Fruit fly (Drosophila melanogaster) whole organism, wandering third instar larva: ENCODE data around the gene Atg4b.
A peak's percentile ranks its signal among the peaks of the same experiment; 100 is the strongest.

Experiments
- Abd-B ChIP-seq: fragments of >200 bp; optimal IDR thresholded peaks from 2 replicates; lab custom pipeline; 2017; ENCODE audit warnings: missing biosample characterization, missing genetic modification characterization
- CG32264 ChIP-seq: fragments of 200-800 bp; sonication (Bioruptor generic); optimal IDR thresholded peaks from 2 replicates; lab custom pipeline; 2016; ENCODE audit warnings: missing biosample characterization, missing genetic modification characterization
- CG9705 ChIP-seq: fragments of 200-800 bp; sonication (Bioruptor generic); optimal IDR thresholded peaks from 2 replicates; lab custom pipeline; 2018; ENCODE audit warnings: missing biosample characterization, mild to moderate bottlenecking, missing genetic modification characterization
- CrebA ChIP-seq: fragments of 200-800 bp; sonication (Bioruptor generic); optimal IDR thresholded peaks from 2 replicates; lab custom pipeline; 2016; ENCODE audit warnings: missing biosample characterization, mild to moderate bottlenecking, missing genetic modification characterization, borderline replicate concordance
- Dfd ChIP-seq: fragments of >200 bp; optimal IDR thresholded peaks from 2 replicates; lab custom pipeline; 2017; ENCODE audit warnings: missing biosample characterization, missing genetic modification characterization
- Dif ChIP-seq: fragments of 200-275, 200-300 bp; sonication (Bioruptor generic); optimal IDR thresholded peaks from 2 replicates; lab custom pipeline; 2018; ENCODE audit warnings: missing biosample characterization, missing genetic modification characterization; ENCODE audit not compliant: partially characterized antibody
- GATAd ChIP-seq: sonication (Bioruptor generic); optimal IDR thresholded peaks from 2 replicates; lab custom pipeline; 2016; ENCODE audit warnings: missing biosample characterization, missing genetic modification characterization
- HLH106 ChIP-seq: fragments of 200-800 bp; optimal IDR thresholded peaks from 3 replicates; lab custom pipeline; 2019; ENCODE audit warnings: missing biosample characterization, mild to moderate bottlenecking, missing genetic modification characterization, moderate library complexity
- Hnf4 ChIP-seq: fragments of 200-800 bp; sonication (Bioruptor generic); optimal IDR thresholded peaks from 2 replicates; lab custom pipeline; 2016; ENCODE audit warnings: missing biosample characterization, mild to moderate bottlenecking, missing genetic modification characterization
- Hr78 ChIP-seq: fragments of >200 bp; optimal IDR thresholded peaks from 2 replicates; lab custom pipeline; 2017; ENCODE audit warnings: missing biosample characterization, missing genetic modification characterization
- Hr83 ChIP-seq: fragments of 200-300 bp; sonication (Bioruptor generic); optimal IDR thresholded peaks from 2 replicates; lab custom pipeline; 2016; ENCODE audit warnings: missing biosample characterization, mild to moderate bottlenecking, missing genetic modification characterization, moderate library complexity; ENCODE audit not compliant: poor library complexity, severe bottlenecking
- Jra ChIP-seq: sonication (Bioruptor generic); optimal IDR thresholded peaks from 2 replicates; lab custom pipeline; 2016; ENCODE audit warnings: missing biosample characterization, missing genetic modification characterization
- Mio ChIP-seq: sonication (Bioruptor generic); optimal IDR thresholded peaks from 2 replicates; lab custom pipeline; 2016; ENCODE audit warnings: missing biosample characterization, missing genetic modification characterization
- Myc ChIP-seq: fragments of >200 bp; optimal IDR thresholded peaks from 2 replicates; lab custom pipeline; 2017
- N ChIP-seq: fragments of >200 bp; optimal IDR thresholded peaks from 2 replicates; lab custom pipeline; 2018; ENCODE audit warnings: missing biosample characterization, missing external identifiers, missing genetic modification characterization
- OdsH ChIP-seq: fragments of 200-800 bp; sonication (Bioruptor generic); optimal IDR thresholded peaks from 2 replicates; lab custom pipeline; 2016; ENCODE audit warnings: missing biosample characterization, mild to moderate bottlenecking, missing genetic modification characterization
- Rel ChIP-seq, 2 experiments: fragments of 200-800 bp; sonication (Bioruptor generic) in 1 of 2; optimal IDR thresholded peaks; 2 replicates in 1 of 2; 3 replicates in 1 of 2; lab custom pipeline; 2016 to 2019; ENCODE audit warnings: mild to moderate bottlenecking in 2 of 2, missing biosample characterization in 2 of 2, missing genetic modification characterization in 2 of 2, moderate library complexity in 1 of 2
- Sp1 ChIP-seq: fragments of 200-800 bp; sonication (Bioruptor generic); optimal IDR thresholded peaks from 3 replicates; lab custom pipeline; 2019; ENCODE audit warnings: missing biosample characterization, mild to moderate bottlenecking, missing genetic modification characterization, moderate library complexity
- Vsx2 ChIP-seq: fragments of 200-300, 225-300 bp; sonication (Bioruptor generic); optimal IDR thresholded peaks from 2 replicates; lab custom pipeline; 2018; ENCODE audit warnings: missing biosample characterization, missing genetic modification characterization; ENCODE audit not compliant: partially characterized antibody
- br ChIP-seq: fragments of 200-800 bp; sonication (Bioruptor generic); optimal IDR thresholded peaks from 2 replicates; lab custom pipeline; 2016; ENCODE audit warnings: missing biosample characterization, missing genetic modification characterization
- dl ChIP-seq, 2 experiments: fragments of 175-275, 200-275 bp in 1 of 2; fragments of 200-275 bp in 1 of 2; sonication (Bioruptor generic); optimal IDR thresholded peaks; lab custom pipeline; 2018; ENCODE audit warnings: mild to moderate bottlenecking in 2 of 2, missing biosample characterization in 2 of 2, missing genetic modification characterization in 2 of 2, moderate library complexity in 2 of 2; ENCODE audit not compliant: partially characterized antibody in 2 of 2, insufficient read depth in 1 of 2
- dmrt93B ChIP-seq: fragments of 200-800 bp; sonication (Bioruptor generic); optimal IDR thresholded peaks from 2 replicates; lab custom pipeline; 2018; ENCODE audit warnings: missing biosample characterization, mild to moderate bottlenecking, missing genetic modification characterization
- dsf ChIP-seq: sonication (Bioruptor generic); optimal IDR thresholded peaks from 2 replicates; lab custom pipeline; 2016; ENCODE audit warnings: missing biosample characterization, missing genetic modification characterization, borderline replicate concordance
- ey ChIP-seq: fragments of 200-800 bp; sonication (Bioruptor generic); optimal IDR thresholded peaks from 2 replicates; lab custom pipeline; 2016; ENCODE audit warnings: missing biosample characterization, missing genetic modification characterization
- foxo ChIP-seq, 2 experiments: fragments of 200-800 bp; sonication (Bioruptor generic); optimal IDR thresholded peaks; 2 replicates in 1 of 2; 3 replicates in 1 of 2; lab custom pipeline; 2016 to 2017; ENCODE audit warnings: missing biosample characterization in 2 of 2, missing genetic modification characterization in 2 of 2
- fru ChIP-seq: fragments of 200-800 bp; sonication (Bioruptor generic); optimal IDR thresholded peaks from 3 replicates; lab custom pipeline; 2016; ENCODE audit warnings: missing biosample characterization, mild to moderate bottlenecking, missing genetic modification characterization
- h ChIP-seq: fragments of 200-800 bp; sonication (Bioruptor generic); optimal IDR thresholded peaks from 3 replicates; lab custom pipeline; 2016; ENCODE audit warnings: missing biosample characterization, mild to moderate bottlenecking, missing genetic modification characterization
- jim ChIP-seq: fragments of 175-275, 200-325 bp; sonication (Bioruptor generic); optimal IDR thresholded peaks from 2 replicates; lab custom pipeline; 2016; ENCODE audit warnings: missing biosample characterization, mild to moderate bottlenecking, missing genetic modification characterization
- lola ChIP-seq: fragments of >200 bp; optimal IDR thresholded peaks from 2 replicates; lab custom pipeline; 2017; ENCODE audit warnings: missing biosample characterization, missing genetic modification characterization
- pan ChIP-seq: fragments of >200 bp; optimal IDR thresholded peaks from 2 replicates; lab custom pipeline; 2017
- psq ChIP-seq: fragments of 200-800 bp; sonication (Bioruptor generic); optimal IDR thresholded peaks from 3 replicates; lab custom pipeline; 2017; ENCODE audit warnings: missing biosample characterization, mild to moderate bottlenecking, missing genetic modification characterization, moderate library complexity
- rgr ChIP-seq: fragments of 200-800 bp; sonication (Bioruptor generic); optimal IDR thresholded peaks from 3 replicates; lab custom pipeline; 2016; ENCODE audit warnings: missing biosample characterization, mild to moderate bottlenecking, missing genetic modification characterization
- sage ChIP-seq: fragments of 200-800 bp; sonication (Bioruptor generic); optimal IDR thresholded peaks from 2 replicates; lab custom pipeline; 2016; ENCODE audit warnings: missing biosample characterization, mild to moderate bottlenecking, missing genetic modification characterization
- tai ChIP-seq: sonication (Bioruptor generic); optimal IDR thresholded peaks from 2 replicates; lab custom pipeline; 2016; ENCODE audit warnings: missing biosample characterization, missing genetic modification characterization
- usp ChIP-seq: fragments of >200 bp; optimal IDR thresholded peaks from 2 replicates; lab custom pipeline; 2017; ENCODE audit warnings: missing biosample characterization, missing genetic modification characterization

The Atg4b gene

DNA sequence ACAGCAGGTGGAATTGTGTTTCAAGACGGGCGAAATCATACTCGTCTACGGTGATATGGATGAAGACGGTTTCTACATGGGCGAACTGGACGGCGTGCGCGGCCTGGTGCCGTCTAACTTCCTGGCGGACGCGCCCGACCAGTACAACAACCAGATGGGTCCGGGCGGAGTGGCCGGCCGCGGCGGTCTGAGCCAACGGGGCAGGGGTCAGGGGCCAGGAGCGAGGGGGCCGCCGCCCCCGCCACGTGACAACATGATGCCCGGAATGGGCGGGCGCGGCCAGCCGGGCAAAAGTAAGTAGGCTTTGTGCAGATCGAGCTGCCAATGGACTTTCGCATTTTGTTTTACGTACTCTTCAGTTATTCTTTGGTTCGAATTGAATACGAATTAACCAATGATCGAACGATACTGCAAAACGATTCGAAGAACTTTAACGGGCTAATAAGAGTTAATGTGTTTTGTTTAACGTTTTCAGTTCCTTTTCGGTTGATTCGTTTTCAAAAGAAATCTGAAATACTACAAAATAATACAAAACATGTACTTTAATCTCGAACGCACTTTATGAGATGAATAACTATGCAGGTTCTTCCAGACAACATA is 36.6 kb upstream of the Atg4b start:
- no peak for TF ChIP-seq Mio (GFP tag; lab: Kevin White, UChicago)
- peak; percentile 99 for TF ChIP-seq Dfd

DNA sequence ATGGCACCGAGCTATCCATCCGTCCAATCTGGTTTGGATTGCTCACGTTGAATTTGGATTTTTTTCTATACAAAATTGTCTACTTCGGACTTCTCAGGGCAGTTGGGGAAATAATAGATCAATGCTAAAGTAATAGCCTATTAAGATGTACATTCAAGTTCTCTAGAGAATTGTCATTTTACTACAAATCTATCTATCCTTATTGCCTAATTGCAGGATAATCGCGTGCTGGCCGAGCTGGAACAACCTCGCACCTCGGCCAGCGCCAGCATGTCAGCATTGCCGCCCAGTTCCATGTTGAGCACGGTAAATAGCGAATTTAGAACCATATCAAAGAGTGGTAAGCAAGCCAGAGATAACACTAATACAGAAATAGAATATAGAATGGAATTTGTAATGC is 26.1 kb upstream of the Atg4b start, which contains the start of gene h-cup:
Gene h-cup, minus strand, starts transcription at position 101 of the 400 bp plus-strand sequence.
- TF ChIP-seq HLH106 (tag; lab: Kevin White, UChicago) (no peak), Abd-B (GFP tag; lab: Kevin White, UChicago) (no peak), rgr (GFP tag; lab: Kevin White, UChicago) (no peak), CG32264 (GFP tag; lab: Kevin White, UChicago) (no peak), br (GFP tag; lab: Kevin White, UChicago) (no peak), Mio (GFP tag; lab: Kevin White, UChicago) (no peak), Vsx2 (GFP tag; lab: Kevin White, UChicago) (no peak)

dm6 chr3R:15379071-15379470 is 22.3 kb upstream of the Atg4b start:
- TF ChIP-seq HLH106 (tag; lab: Kevin White, UChicago) (no peak), Vsx2 (GFP tag; lab: Kevin White, UChicago) (no peak), Rel (GFP tag; optimal IDR thresholded peaks at IDR 0.05; lab: Kevin White, UChicago) (no peak), Rel (tag; optimal IDR thresholded peaks at IDR 0.05; lab: Kevin White, UChicago) (no peak)

dm6 chr3R:15375470-15375869 is 18.7 kb upstream of the Atg4b start:
- TF ChIP-seq foxo (GFP tag; optimal IDR thresholded peaks at IDR 0.05; lab: Kevin White, UChicago): no peak

DNA sequence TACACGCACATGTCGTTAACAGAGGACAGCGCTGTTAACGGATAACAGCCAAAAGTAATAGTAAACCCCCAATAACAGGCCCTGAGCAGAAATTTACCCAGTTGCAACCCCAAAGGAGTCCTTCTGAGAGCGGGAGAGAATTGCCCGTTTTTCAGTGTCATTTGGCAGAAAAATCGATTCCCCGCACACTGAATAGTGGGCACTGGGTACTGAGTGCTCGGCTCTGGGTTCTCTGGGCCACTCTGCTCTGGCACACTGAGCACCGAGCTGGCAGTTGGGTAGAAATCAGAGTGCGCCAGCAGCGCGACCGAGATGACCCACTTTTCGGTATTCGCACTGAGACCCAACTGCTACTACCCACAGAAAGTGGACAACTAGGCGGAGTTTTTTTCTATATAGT is 17.7 kb upstream of the Atg4b start, which contains the start of gene Rbp:
Gene Rbp, plus strand, starts transcription at position 239 of the 400 bp plus-strand sequence.
- TF ChIP-seq Dif: peak; percentile 21
- TF ChIP-seq tai (GFP tag; lab: Kevin White, UChicago): no peak

dm6 chr3R:15371833-15372232 is 15.1 kb upstream of the Atg4b start, which contains the start of the genes Ccm3 and CG6136:
Gene Ccm3, plus strand, starts transcription at chr3R:15371957.
Gene CG6136, minus strand, starts transcription at chr3R:15372212.
- TF ChIP-seq Jra (GFP tag; lab: Kevin White, UChicago): no peak
- TF ChIP-seq Rel (GFP tag; optimal IDR thresholded peaks at IDR 0.05; lab: Kevin White, UChicago): no peak
- TF ChIP-seq Rel (tag; optimal IDR thresholded peaks at IDR 0.05; lab: Kevin White, UChicago): peak; percentile 40
- peak; percentile 44 for TF ChIP-seq HLH106 (tag; lab: Kevin White, UChicago)
- no peak for TF ChIP-seq dsf (GFP tag; lab: Kevin White, UChicago)
- peak; percentile 81 for TF ChIP-seq Hr83 (GFP tag; lab: Kevin White, UChicago)
- TF ChIP-seq Vsx2 (GFP tag; lab: Kevin White, UChicago): no peak
- peak; percentile 54 for TF ChIP-seq Sp1 (GFP tag; lab: Kevin White, UChicago)
- peak; percentile 4 for TF ChIP-seq Mio (GFP tag; lab: Kevin White, UChicago)
- no peak for TF ChIP-seq dl (GFP tag; optimal IDR thresholded peaks at IDR 0.05; lab: Kevin White, UChicago; ENCODE audit: insufficient read depth in 1 of 2, partially characterized antibody in 2 of 2)
- TF ChIP-seq GATAd (GFP tag; lab: Kevin White, UChicago): no peak
- no peak for TF ChIP-seq jim
- peak; percentile 36 for TF ChIP-seq OdsH (GFP tag; lab: Kevin White, UChicago)
- no peak for TF ChIP-seq Abd-B (GFP tag; lab: Kevin White, UChicago)
- TF ChIP-seq Hr78 (GFP tag; lab: Kevin White, UChicago): no peak
- no peak for TF ChIP-seq CrebA (GFP tag; lab: Kevin White, UChicago)
- TF ChIP-seq tai (GFP tag; lab: Kevin White, UChicago): no peak
- TF ChIP-seq dmrt93B (GFP tag; lab: Kevin White, UChicago): no peak
- no peak for TF ChIP-seq Myc (lab: Kevin White, UChicago)
- peak; percentile 50 for TF ChIP-seq fru (GFP tag; lab: Kevin White, UChicago)
- peak; percentile 71 for TF ChIP-seq br (GFP tag; lab: Kevin White, UChicago)
- TF ChIP-seq Hnf4: no peak
- TF ChIP-seq foxo (GFP tag; optimal IDR thresholded peaks at IDR 0.05; lab: Kevin White, UChicago): peak in 1 of 2 experiments; percentile 48
- TF ChIP-seq rgr (GFP tag; lab: Kevin White, UChicago): peak; percentile 68
- no peak for TF ChIP-seq N
- TF ChIP-seq ey: peak; percentile 5
- no peak for TF ChIP-seq sage
- no peak for TF ChIP-seq CG32264 (GFP tag; lab: Kevin White, UChicago)
- no peak for TF ChIP-seq lola (GFP tag; lab: Kevin White, UChicago)
- TF ChIP-seq usp (GFP tag; lab: Kevin White, UChicago): no peak
- peak; percentile 76 for TF ChIP-seq h
- TF ChIP-seq Dfd: no peak
- no peak for TF ChIP-seq pan (lab: Kevin White, UChicago)
- TF ChIP-seq CG9705 (GFP tag; lab: Kevin White, UChicago): peak; percentile 20
- peak; percentile 18 for TF ChIP-seq psq
